Fruit fly (Drosophila melanogaster) S2 (cell line): Measurements from ENCODE around the gene RagA-B.

ENCODE experiments used
- CG8478 ChIP-seq: fragments of >200 bp; optimal IDR thresholded peaks from 2 replicates; lab custom pipeline; 2018
- CTCF ChIP-seq, 2 experiments: fragments of >200 bp; optimal IDR thresholded peaks; 2 replicates each; lab custom pipeline; 2018

DNA sequence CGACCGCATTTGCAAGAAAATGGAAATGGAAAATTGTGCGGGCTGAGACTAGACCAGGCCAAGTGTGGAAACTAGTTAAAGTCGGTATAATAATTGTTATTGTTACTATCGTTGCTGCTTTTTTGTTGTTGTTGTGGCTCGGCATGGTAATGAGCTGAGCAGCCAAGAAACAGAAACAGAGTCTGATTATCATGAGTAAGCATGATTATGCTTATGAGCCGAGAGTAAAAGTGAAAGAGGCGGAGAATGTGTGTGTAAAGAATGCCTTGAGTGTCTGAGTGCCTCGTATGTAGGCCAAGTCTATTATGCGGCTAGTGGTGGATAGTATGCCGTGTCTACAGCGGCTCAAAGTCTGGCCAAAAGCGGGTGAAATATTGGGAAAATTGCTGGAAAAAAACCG, 13.4 kb downstream of the RagA-B start:
- TF ChIP-seq CG8478 (lab: Kevin White, UChicago) = no peak
- TF ChIP-seq CTCF (optimal IDR thresholded peaks at IDR 0.05; lab: Kevin White, UChicago) = no peak
